Fruit fly (Drosophila melanogaster) whole organism, prepupa: Measurements from ENCODE around the gene arx.

Experiments
- CG3032 ChIP-seq: fragments of 200-800 bp; optimal IDR thresholded peaks from 2 replicates; lab custom pipeline; 2019; ENCODE audit warnings: missing biosample characterization, mild to moderate bottlenecking, missing genetic modification characterization, moderate library complexity
- Gug ChIP-seq: fragments of 200-800 bp; sonication (Bioruptor generic); IDR thresholded peaks from 2 replicates; pipeline ENCODE4 v1.3.6; 2022; ENCODE audit warnings: missing biosample characterization, missing genetic modification characterization
- cyc ChIP-seq: fragments of 200-800 bp; sonication (Bioruptor generic); optimal IDR thresholded peaks from 3 replicates; lab custom pipeline; 2016; ENCODE audit warnings: missing biosample characterization, missing genetic modification characterization
- lz ChIP-seq: fragments of 200-800 bp; sonication (Bioruptor generic); optimal IDR thresholded peaks from 3 replicates; lab custom pipeline; 2016; ENCODE audit warnings: missing biosample characterization, missing genetic modification characterization

DNA sequence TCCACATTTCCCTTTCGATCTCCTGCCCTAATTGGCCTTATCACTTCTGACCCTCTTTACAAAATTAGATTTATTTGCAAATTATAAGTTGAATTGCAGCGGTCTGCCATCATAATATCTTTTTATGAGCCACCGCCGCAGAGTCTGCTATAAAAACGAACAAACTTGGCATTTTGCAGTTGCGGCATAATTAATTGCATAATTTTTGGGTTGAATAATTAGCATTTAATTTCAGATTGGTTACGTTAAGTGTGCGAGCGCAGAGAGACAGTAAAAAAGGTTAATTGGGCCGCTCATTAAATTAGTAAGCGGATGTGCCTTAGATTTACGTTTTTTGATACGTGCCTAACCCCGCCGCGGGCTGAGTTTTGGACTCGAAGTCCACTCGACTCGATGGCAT lies 47.8 kb upstream of the arx start:
- TF ChIP-seq CG3032 (no peak), Gug (no peak), lz (GFP tag; lab: Kevin White, UChicago) (no peak), cyc (GFP tag; lab: Kevin White, UChicago) (no peak)
